Fruit fly (Drosophila melanogaster) S2 (cell line): ENCODE data around the gene CG18178.

Source experiments
- CG8478 ChIP-seq: fragments of >200 bp; optimal IDR thresholded peaks from 2 replicates; lab custom pipeline; 2018
- CTCF ChIP-seq, 2 experiments: fragments of >200 bp; optimal IDR thresholded peaks; 2 replicates each; lab custom pipeline; 2018

DNA sequence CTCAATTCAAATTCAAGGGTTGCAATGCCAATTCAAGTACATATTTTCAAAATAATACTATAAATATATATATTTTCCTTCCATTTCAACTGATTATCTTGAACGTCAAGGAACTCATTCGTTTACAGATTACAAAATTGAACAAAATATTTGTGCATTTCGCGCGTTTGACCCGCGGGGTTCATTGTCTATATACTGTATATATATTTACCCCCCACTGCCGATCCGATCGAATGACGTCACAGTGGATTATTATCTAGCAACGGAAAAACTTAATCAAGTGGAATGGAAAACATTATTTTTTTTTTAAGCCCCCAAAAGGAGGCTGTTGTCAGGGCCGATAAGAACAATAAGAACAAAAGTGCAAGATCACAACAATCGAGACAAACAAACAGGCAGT lies 31.4 kb downstream of the CG18178 start:
- no peak for TF ChIP-seq CG8478
- TF ChIP-seq CTCF (optimal IDR thresholded peaks at IDR 0.05; lab: Kevin White, UChicago) = no peak
